Worm (Caenorhabditis elegans): ENCODE measurements around the gene col-171.

col-171 gene

DNA sequence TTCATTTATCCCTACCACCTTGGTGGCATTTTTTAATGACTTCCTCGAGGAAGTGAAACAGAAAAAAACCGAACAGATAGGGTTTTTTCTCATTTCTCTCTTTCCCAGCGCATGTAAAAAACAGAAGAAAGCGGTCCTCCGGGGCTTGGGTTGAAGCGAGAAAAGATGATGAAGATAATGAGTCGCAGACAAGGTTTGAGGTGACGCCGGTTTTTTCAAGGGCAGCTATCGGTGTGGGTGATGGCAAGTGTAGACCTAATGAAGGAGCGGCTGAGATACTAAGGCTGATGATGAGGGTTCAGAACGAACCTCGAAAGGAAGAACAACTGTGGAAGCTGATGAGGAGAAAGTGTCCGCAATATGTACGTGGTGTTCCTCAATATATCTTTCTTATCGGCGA lies 13.2 kb upstream of the col-171 start:
- TF ChIP-seq nhr-84 (tag; optimal IDR thresholded peaks at IDR 0.05) (no peak), mdl-1 (tag; optimal IDR thresholded peaks at IDR 0.05) (no peak), mep-1 (tag; optimal IDR thresholded peaks at IDR 0.05) (peak; percentile 53), irx-1 (tag; optimal IDR thresholded peaks at IDR 0.05) (peak; percentile 20), snu-23 (GFP tag; optimal IDR thresholded peaks at IDR 0.05) (peak; percentile 52), nhr-71 (tag; optimal IDR thresholded peaks at IDR 0.05) (peak; percentile 32), elt-3 (tag; optimal IDR thresholded peaks at IDR 0.05) (peak in 4 of 6 experiments; percentile 11 to 58 (median 23)), C16A3.4 (tag; optimal IDR thresholded peaks at IDR 0.05) (no peak), tbx-2 (tag; optimal IDR thresholded peaks at IDR 0.05) (peak; percentile 36), pag-3 (tag; optimal IDR thresholded peaks at IDR 0.05; ENCODE audit: borderline replicate concordance, insufficient read depth) (peak; percentile 80), blmp-1 (tag; optimal IDR thresholded peaks at IDR 0.05) (peak; percentile 77), lin-14 (GFP tag; optimal IDR thresholded peaks at IDR 0.05) (peak; percentile 91), grh-1 (GFP tag; IDR thresholded peaks at IDR 0.05) (0 out of 2 replicates have a peak, but pooled peaks have one; percentile 38), nhr-90 (tag; optimal IDR thresholded peaks at IDR 0.05; ENCODE audit: poor library complexity) (peak; percentile 40), efl-3 (GFP tag; optimal IDR thresholded peaks at IDR 0.05) (no peak), nhr-85 (tag) (peak; percentile 92), nhr-20 (tag; optimal IDR thresholded peaks at IDR 0.05) (peak; percentile 59), nhr-19 (GFP tag; conservative IDR thresholded peaks at IDR 0.05) (peak; percentile 29; the same call in 1 of the 2 replicates)

DNA sequence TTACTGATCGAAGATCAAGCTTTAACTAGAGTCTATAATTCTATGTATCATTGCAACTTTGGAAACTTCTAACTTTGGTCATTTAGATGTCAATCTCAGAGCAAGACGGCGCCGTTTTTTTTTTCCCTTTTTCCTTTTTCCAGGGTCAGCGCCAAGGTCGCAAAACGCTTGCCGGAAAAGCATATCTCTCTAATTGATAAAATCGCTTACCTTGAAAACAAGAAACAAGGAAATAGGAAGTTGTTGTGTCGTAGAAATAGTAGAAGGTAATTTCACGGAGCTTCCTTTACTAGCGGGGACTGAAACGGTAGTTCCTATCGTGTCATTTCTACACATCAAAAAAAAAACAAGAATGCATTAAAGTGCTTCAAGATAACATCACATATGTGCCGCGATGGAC lies 12.7 kb upstream of the col-171 start:
- TF ChIP-seq isw-1 (GFP tag; IDR thresholded peaks at IDR 0.05) (no peak), nhr-19 (GFP tag; conservative IDR thresholded peaks at IDR 0.05) (no peak), Y116A8C.19 (tag; optimal IDR thresholded peaks at IDR 0.05; ENCODE audit: borderline replicate concordance) (no peak), efl-3 (GFP tag; optimal IDR thresholded peaks at IDR 0.05) (no peak), aha-1 (tag; optimal IDR thresholded peaks at IDR 0.05) (no peak), nhr-237 (tag; optimal IDR thresholded peaks at IDR 0.05) (no peak), nhr-71 (tag; optimal IDR thresholded peaks at IDR 0.05) (no peak), vab-15 (tag; optimal IDR thresholded peaks at IDR 0.05) (no peak), pag-3 (tag; optimal IDR thresholded peaks at IDR 0.05; ENCODE audit: borderline replicate concordance, insufficient read depth) (no peak), zag-1 (tag; optimal IDR thresholded peaks at IDR 0.05) (no peak), hpl-2 (GFP tag; optimal IDR thresholded peaks at IDR 0.05) (no peak), hlh-17 (GFP tag; optimal IDR thresholded peaks at IDR 0.05; ENCODE audit: borderline replicate concordance) (no peak), nhr-28 (tag; optimal IDR thresholded peaks at IDR 0.05) (no peak)

DNA sequence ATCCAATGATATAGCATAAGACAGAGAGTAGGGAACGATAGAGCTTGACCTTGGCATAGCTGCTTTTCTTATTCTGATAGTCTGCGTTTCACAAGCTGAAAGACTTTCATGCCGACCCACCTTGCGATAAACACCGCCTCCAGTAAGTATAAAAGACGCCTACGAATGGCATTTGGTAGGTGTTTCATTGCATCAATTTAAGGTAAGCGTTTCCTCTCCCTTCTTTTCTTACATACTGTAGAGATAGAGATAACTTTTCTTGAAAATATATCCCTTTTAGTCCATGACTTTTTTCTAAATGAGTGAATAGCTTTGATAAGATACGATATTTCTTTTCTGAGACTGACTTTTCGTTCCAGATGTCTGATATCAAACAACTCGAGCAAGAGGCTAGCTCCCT lies 11.0 kb upstream of the col-171 start, which contains the start of gene col-167:
Gene col-167 (plus strand): TSS at position 360 of the 400 bp plus-strand sequence.
- TF ChIP-seq nhr-11 (tag; optimal IDR thresholded peaks at IDR 0.05) (no peak), swsn-7 (tag; optimal IDR thresholded peaks at IDR 0.05) (no peak), lir-3 (tag; optimal IDR thresholded peaks at IDR 0.05; ENCODE audit: poor library complexity) (no peak), nhr-76 (tag; optimal IDR thresholded peaks at IDR 0.05) (no peak), unc-62 (GFP tag; optimal IDR thresholded peaks at IDR 0.05) (no peak), elt-3 (tag; optimal IDR thresholded peaks at IDR 0.05) (peak in 3 of 6 experiments; percentile 41 to 47 (median 44)), nhr-20 (tag; optimal IDR thresholded peaks at IDR 0.05) (no peak), mab-9 (GFP tag; IDR thresholded peaks at IDR 0.05) (no peak), ztf-11 (tag; optimal IDR thresholded peaks at IDR 0.05) (no peak), C16A3.4 (tag; optimal IDR thresholded peaks at IDR 0.05) (no peak), pag-3 (tag; optimal IDR thresholded peaks at IDR 0.05; ENCODE audit: borderline replicate concordance, insufficient read depth) (no peak), sptf-1 (tag; optimal IDR thresholded peaks at IDR 0.05) (no peak), nhr-85 (tag) (peak; percentile 86), snu-23 (GFP tag; optimal IDR thresholded peaks at IDR 0.05) (peak; percentile 11), fkh-8 (tag; optimal IDR thresholded peaks at IDR 0.05) (no peak), vab-15 (tag; optimal IDR thresholded peaks at IDR 0.05) (no peak), aly-2 (tag; optimal IDR thresholded peaks at IDR 0.05) (no peak), lin-39 (tag; optimal IDR thresholded peaks at IDR 0.05) (no peak), ceh-90 (tag; optimal IDR thresholded peaks at IDR 0.05) (no peak), efl-3 (GFP tag; optimal IDR thresholded peaks at IDR 0.05) (no peak), ceh-88 (GFP tag; IDR thresholded peaks at IDR 0.05) (no peak), hlh-17 (GFP tag; optimal IDR thresholded peaks at IDR 0.05; ENCODE audit: borderline replicate concordance) (no peak), ces-1 (GFP tag; optimal IDR thresholded peaks at IDR 0.05) (no peak), hpl-2 (GFP tag; optimal IDR thresholded peaks at IDR 0.05) (no peak), jun-1 (tag; optimal IDR thresholded peaks at IDR 0.05) (no peak), hlh-4 (tag; optimal IDR thresholded peaks at IDR 0.05) (no peak), mef-2 (tag; optimal IDR thresholded peaks at IDR 0.05) (no peak), egl-27 (tag; optimal IDR thresholded peaks at IDR 0.05) (no peak), grh-1 (GFP tag; IDR thresholded peaks at IDR 0.05) (0 out of 2 replicates have a peak, but pooled peaks have one; percentile 12), nhr-90 (tag; optimal IDR thresholded peaks at IDR 0.05; ENCODE audit: poor library complexity) (no peak), unc-30 (tag; optimal IDR thresholded peaks at IDR 0.05) (no peak), nhr-28 (tag; optimal IDR thresholded peaks at IDR 0.05) (no peak), aha-1 (tag; optimal IDR thresholded peaks at IDR 0.05) (no peak)
